Worm (Caenorhabditis elegans) whole organism, young adult: ENCODE data around the gene ZC302.3.

Experiments used
- B0261.1 ChIP-seq: sonication (generic microtip); optimal IDR thresholded peaks from 2 replicates; lab custom pipeline; 2016; ENCODE audit warnings: mild to moderate bottlenecking, missing genetic modification characterization, moderate library complexity, missing compliant biosample characterization
- F37B4.10 ChIP-seq: fragments of 200-800 bp; sonication (Bioruptor generic); IDR thresholded peaks from 2 replicates; pipeline ENCODE4 v1.3.6; 2022; ENCODE audit warnings: missing genetic modification characterization, missing compliant biosample characterization
- him-1 ChIP-seq: sonication (generic microtip); optimal IDR thresholded peaks from 2 replicates; lab custom pipeline; 2016; ENCODE audit warnings: missing genotype, missing genetic modification reagents, missing genetic modification characterization, missing compliant biosample characterization
- hrde-1 ChIP-seq: sonication (generic microtip); optimal IDR thresholded peaks from 2 replicates; lab custom pipeline; 2016; ENCODE audit warnings: missing genetic modification characterization, mild to moderate bottlenecking, missing compliant biosample characterization, moderate library complexity, missing genotype, missing genetic modification reagents, borderline replicate concordance
- nfyb-1 ChIP-seq: fragments of 200-800 bp; sonication (Bioruptor generic); IDR thresholded peaks from 2 replicates; pipeline ENCODE4 v1.3.6; 2022; ENCODE audit warnings: missing genetic modification reagents, missing genetic modification characterization, missing compliant biosample characterization
- sea-2 ChIP-seq: fragments of 200-800 bp; sonication (Bioruptor generic); IDR thresholded peaks from 2 replicates; pipeline ENCODE4 v1.3.6; 2022; ENCODE audit warnings: missing genetic modification characterization, missing compliant biosample characterization
- unc-62 ChIP-seq: fragments of 150-350 bp; optimal IDR thresholded peaks from 2 replicates; lab custom pipeline; 2014; ENCODE audit warnings: missing biosample characterization, missing genetic modification reagents, missing genetic modification characterization

DNA sequence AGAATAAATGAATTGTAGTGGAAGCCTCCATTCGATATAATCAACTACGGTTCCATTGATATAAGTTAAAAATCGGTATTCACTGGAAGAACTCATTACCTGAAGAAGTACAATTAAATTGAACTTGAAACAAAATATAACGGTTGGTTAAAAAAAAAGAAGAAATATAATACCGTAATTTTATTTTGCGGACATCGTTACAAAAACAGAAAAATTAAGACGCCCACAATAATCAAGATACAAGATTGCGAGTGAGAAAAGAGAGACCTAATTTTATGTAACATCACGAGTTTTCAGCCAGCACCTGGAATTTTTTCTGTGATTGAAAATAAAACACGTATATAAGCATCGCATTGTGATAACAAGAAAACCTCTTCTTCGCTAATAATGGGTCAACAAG lies 21.4 kb upstream of the ZC302.3 start, which contains the start of gene sre-6:
- TF ChIP-seq nfyb-1 (GFP tag; lab: Robert Waterston, UW) (no peak), him-1 (tag; lab: Kevin White, UChicago) (no peak), F37B4.10 (GFP tag; lab: Robert Waterston, UW) (no peak), B0261.1 (tag; lab: Kevin White, UChicago) (no peak), hrde-1 (tag; lab: Kevin White, UChicago) (no peak), unc-62 (GFP tag; lab: Kevin White, UChicago) (no peak), sea-2 (GFP tag; lab: Robert Waterston, UW) (no peak)
